Fruit fly (Drosophila melanogaster) whole organism, prepupa: ENCODE data around the gene CG31371.

Experiments
- Blimp-1 ChIP-seq: fragments of 200-800 bp; sonication (Bioruptor generic); optimal IDR thresholded peaks from 3 replicates; lab custom pipeline; 2017; ENCODE audit warnings: missing biosample characterization, missing genetic modification characterization, mild to moderate bottlenecking, moderate library complexity, missing genetic modification reagents
- CG10669 ChIP-seq: fragments of 200-800 bp; sonication (Bioruptor generic); optimal IDR thresholded peaks from 3 replicates; lab custom pipeline; 2018; ENCODE audit warnings: missing biosample characterization, mild to moderate bottlenecking, missing genetic modification characterization, moderate library complexity
- CG11294 ChIP-seq: fragments of 200-800 bp; sonication (Bioruptor generic); IDR thresholded peaks from 2 replicates; pipeline ENCODE4 v1.3.6; 2022; ENCODE audit warnings: missing biosample characterization, missing genetic modification characterization
- Eip93F ChIP-seq: fragments of 200-800 bp; sonication (Bioruptor generic); optimal IDR thresholded peaks from 2 replicates; lab custom pipeline; 2016; ENCODE audit warnings: missing biosample characterization, mild to moderate bottlenecking, missing genetic modification characterization
- Ets96B ChIP-seq: fragments of 200-800 bp; optimal IDR thresholded peaks from 2 replicates; lab custom pipeline; 2019; ENCODE audit warnings: missing biosample characterization, mild to moderate bottlenecking, missing genetic modification characterization, moderate library complexity
- Gug ChIP-seq: fragments of 200-800 bp; sonication (Bioruptor generic); IDR thresholded peaks from 2 replicates; pipeline ENCODE4 v1.3.6; 2022; ENCODE audit warnings: missing biosample characterization, missing genetic modification characterization
- Hr38 ChIP-seq: sonication (Bioruptor generic); optimal IDR thresholded peaks from 2 replicates; lab custom pipeline; 2016; ENCODE audit warnings: missing biosample characterization, missing genetic modification characterization
- Lpt ChIP-seq: fragments of 200-800 bp; sonication (Bioruptor generic); optimal IDR thresholded peaks from 3 replicates; lab custom pipeline; 2016; ENCODE audit warnings: missing biosample characterization, missing genetic modification characterization
- acj6 ChIP-seq: fragments of 200-800 bp; sonication (Bioruptor generic); optimal IDR thresholded peaks from 3 replicates; lab custom pipeline; 2016; ENCODE audit warnings: missing biosample characterization, missing genetic modification characterization
- fd85E ChIP-seq: fragments of 200-800 bp; sonication (Bioruptor generic); optimal IDR thresholded peaks from 3 replicates; lab custom pipeline; 2016; ENCODE audit warnings: missing biosample characterization, missing genetic modification characterization
- fkh ChIP-seq: fragments of 200-800 bp; sonication (Bioruptor generic); optimal IDR thresholded peaks from 3 replicates; lab custom pipeline; 2017; ENCODE audit warnings: missing biosample characterization, mild to moderate bottlenecking, missing genetic modification characterization, moderate library complexity
- lz ChIP-seq: fragments of 200-800 bp; sonication (Bioruptor generic); optimal IDR thresholded peaks from 3 replicates; lab custom pipeline; 2016; ENCODE audit warnings: missing biosample characterization, missing genetic modification characterization
- net ChIP-seq: fragments of 200-800 bp; sonication (Bioruptor generic); optimal IDR thresholded peaks from 3 replicates; lab custom pipeline; 2016; ENCODE audit warnings: missing biosample characterization, missing genetic modification characterization
- salr ChIP-seq, 2 experiments: fragments of 200-800 bp; sonication (Bioruptor generic); optimal IDR thresholded peaks; 3 replicates each; lab custom pipeline; 2016 to 2018; ENCODE audit warnings: missing biosample characterization in 2 of 2, missing genetic modification characterization in 2 of 2, mild to moderate bottlenecking in 1 of 2

- no peak for TF ChIP-seq salr (GFP tag; optimal IDR thresholded peaks at IDR 0.05; lab: Kevin White, UChicago)
- TF ChIP-seq Ets96B, result no peak
- no peak for TF ChIP-seq Eip93F (GFP tag; lab: Kevin White, UChicago)
- TF ChIP-seq CG11294 (GFP tag; lab: Robert Waterston, UW), result no peak
- TF ChIP-seq Gug (GFP tag; lab: Robert Waterston, UW), result no peak
- TF ChIP-seq acj6 (GFP tag; lab: Kevin White, UChicago), result no peak
- TF ChIP-seq lz (GFP tag; lab: Kevin White, UChicago), result no peak
- TF ChIP-seq Hr38 (GFP tag; lab: Kevin White, UChicago), result no peak
- no peak for TF ChIP-seq CG10669 (GFP tag; lab: Kevin White, UChicago)
- TF ChIP-seq Lpt, result no peak
- TF ChIP-seq fkh (GFP tag; lab: Kevin White, UChicago), result no peak
- no peak for TF ChIP-seq fd85E (GFP tag; lab: Kevin White, UChicago)
- no peak for TF ChIP-seq Blimp-1 (GFP tag; lab: Kevin White, UChicago)
- no peak for TF ChIP-seq net (GFP tag; lab: Kevin White, UChicago)
Measured at dm6 chr3R:30500226-30500625, 3.1 kb downstream of the CG31371 start, which contains the start of gene PH4alphaNE1.
